Worm (Caenorhabditis elegans): ENCODE data around the gene W03G1.5.

- TF ChIP-seq mep-1 (tag; optimal IDR thresholded peaks at IDR 0.05) = peak; percentile 56
- no peak for TF ChIP-seq ceh-83 (GFP tag; optimal IDR thresholded peaks at IDR 0.05)
- no peak for TF ChIP-seq ztf-11 (tag; optimal IDR thresholded peaks at IDR 0.05)
- TF ChIP-seq elt-3 (tag; optimal IDR thresholded peaks at IDR 0.05) = no peak
- TF ChIP-seq unc-62 (GFP tag; optimal IDR thresholded peaks at IDR 0.05) = no peak
- peak; percentile 47 for TF ChIP-seq lsy-2 (tag; optimal IDR thresholded peaks at IDR 0.05)
- TF ChIP-seq snpc-4 (tag; optimal IDR thresholded peaks at IDR 0.05) = no peak
- TF ChIP-seq M03D4.4 (tag; optimal IDR thresholded peaks at IDR 0.05) = no peak
- TF ChIP-seq nhr-12 (tag; optimal IDR thresholded peaks at IDR 0.05) = no peak
- no peak for TF ChIP-seq unc-39 (tag; optimal IDR thresholded peaks at IDR 0.05)
- no peak for TF ChIP-seq nhr-28 (tag; optimal IDR thresholded peaks at IDR 0.05)
Observed at ce11 chrIV:519409-519808, 13.1 kb upstream of the W03G1.5 start, which contains the start of gene pig-1.

All from whole organism, mixed stage, embryonic.